Fruit fly (Drosophila melanogaster) whole organism, embryonic: ENCODE data around the gene Osi6.

Source experiments
- ATbp ChIP-seq: fragments of 200-800 bp; sonication (Bioruptor generic); optimal IDR thresholded peaks from 2 replicates; lab custom pipeline; 2017; ENCODE audit warnings: missing biosample characterization, mild to moderate bottlenecking, missing genetic modification characterization, missing genetic modification reagents
- Atf6 ChIP-seq: fragments of 200-800 bp; sonication (Bioruptor generic); IDR thresholded peaks from 2 replicates; pipeline ENCODE4 v1.3.6; 2022; ENCODE audit warnings: missing biosample characterization, missing genetic modification characterization
- B-H2 ChIP-seq: fragments of 200-800 bp; sonication (Bioruptor generic); optimal IDR thresholded peaks from 2 replicates; lab custom pipeline; 2018; ENCODE audit warnings: missing biosample characterization, mild to moderate bottlenecking, missing genetic modification characterization
- CG10321 ChIP-seq: fragments of 200-800 bp; sonication (Bioruptor generic); IDR thresholded peaks from 2 replicates; pipeline ENCODE4 v1.3.6; 2022; ENCODE audit warnings: missing biosample characterization, missing genetic modification characterization
- CG10979 ChIP-seq: fragments of 200-800 bp; sonication (Bioruptor generic); optimal IDR thresholded peaks from 2 replicates; lab custom pipeline; 2018; ENCODE audit warnings: missing biosample characterization, mild to moderate bottlenecking, missing genetic modification characterization, moderate library complexity
- CG14050 ChIP-seq: fragments of 200-800 bp; sonication (Bioruptor generic); IDR thresholded peaks from 3 replicates; pipeline ENCODE4 v1.3.6; 2022; ENCODE audit warnings: missing biosample characterization, missing genetic modification characterization
- CG14965 ChIP-seq: fragments of 200-800 bp; sonication (Bioruptor generic); optimal IDR thresholded peaks from 2 replicates; lab custom pipeline; 2016; ENCODE audit warnings: missing biosample characterization, missing genetic modification characterization, borderline replicate concordance
- CG1529 ChIP-seq: fragments of 200-800 bp; sonication (Bioruptor generic); optimal IDR thresholded peaks from 3 replicates; lab custom pipeline; 2018; ENCODE audit warnings: missing biosample characterization, missing genetic modification characterization
- CG15601 ChIP-seq: fragments of 200-800 bp; sonication (Bioruptor generic); optimal IDR thresholded peaks from 3 replicates; lab custom pipeline; 2019; ENCODE audit warnings: missing biosample characterization, mild to moderate bottlenecking, missing genetic modification characterization, moderate library complexity
- CG18262 ChIP-seq: fragments of 200-800 bp; optimal IDR thresholded peaks from 3 replicates; lab custom pipeline; 2019; ENCODE audit warnings: missing biosample characterization, mild to moderate bottlenecking, missing genetic modification characterization, moderate library complexity
- CG1832 ChIP-seq: fragments of 200-800 bp; sonication (Bioruptor generic); optimal IDR thresholded peaks from 2 replicates; lab custom pipeline; 2017; ENCODE audit warnings: missing biosample characterization, mild to moderate bottlenecking, missing genetic modification characterization, inconsistent platforms
- CG2889 ChIP-seq: fragments of 200-800 bp; sonication (Bioruptor generic); IDR thresholded peaks from 3 replicates; pipeline ENCODE4 v1.3.6; 2022; ENCODE audit warnings: missing biosample characterization, missing genetic modification characterization
- CG32772 ChIP-seq: fragments of 200-800 bp; sonication (Bioruptor generic); IDR thresholded peaks from 2 replicates; pipeline ENCODE4 v1.3.6; 2022; ENCODE audit warnings: missing biosample characterization, missing genetic modification characterization
- CG34376 ChIP-seq: fragments of 200-800 bp; sonication (Bioruptor generic); optimal IDR thresholded peaks from 2 replicates; lab custom pipeline; 2018; ENCODE audit warnings: missing biosample characterization, mild to moderate bottlenecking, missing genetic modification characterization
- CG4282 ChIP-seq: fragments of 200-800 bp; sonication (Bioruptor generic); optimal IDR thresholded peaks from 2 replicates; lab custom pipeline; 2016; ENCODE audit warnings: missing biosample characterization, missing genetic modification characterization
- CG6254 ChIP-seq: fragments of 200-800 bp; sonication (Bioruptor generic); optimal IDR thresholded peaks from 3 replicates; lab custom pipeline; 2017; ENCODE audit warnings: mild to moderate bottlenecking, missing biosample characterization, missing genetic modification reagents, missing genetic modification characterization
- CG6683 ChIP-seq: fragments of 200-800 bp; sonication (Bioruptor generic); optimal IDR thresholded peaks from 2 replicates; lab custom pipeline; 2017; ENCODE audit warnings: missing biosample characterization, mild to moderate bottlenecking, missing genetic modification characterization, missing genetic modification reagents
- CG6689 ChIP-seq: fragments of 200-800 bp; sonication (Bioruptor generic); IDR thresholded peaks from 2 replicates; pipeline ENCODE4 v1.3.6; 2022; ENCODE audit warnings: missing biosample characterization, missing genetic modification characterization
- CG6791 ChIP-seq: fragments of 200-800 bp; sonication (Bioruptor generic); IDR thresholded peaks from 3 replicates; pipeline ENCODE4 v1.3.6; 2022; ENCODE audit warnings: missing biosample characterization, missing genetic modification characterization; ENCODE audit not compliant: partially characterized antibody
- CG6854 ChIP-seq: fragments of 200-800 bp; sonication (Bioruptor generic); optimal IDR thresholded peaks from 3 replicates; lab custom pipeline; 2017; ENCODE audit warnings: missing biosample characterization, mild to moderate bottlenecking, missing genetic modification characterization
- CG7963 ChIP-seq: fragments of 200-800 bp; sonication (Bioruptor generic); IDR thresholded peaks from 3 replicates; pipeline ENCODE4 v1.3.6; 2022; ENCODE audit warnings: missing biosample characterization, missing genetic modification characterization; ENCODE audit not compliant: partially characterized antibody
- CG8924 ChIP-seq: fragments of 200-800 bp; optimal IDR thresholded peaks from 3 replicates; lab custom pipeline; 2019; ENCODE audit warnings: missing biosample characterization, mild to moderate bottlenecking, missing genetic modification characterization, moderate library complexity
- CG8944 ChIP-seq: fragments of 200-800 bp; sonication (Bioruptor generic); optimal IDR thresholded peaks from 3 replicates; lab custom pipeline; 2016; ENCODE audit warnings: missing biosample characterization, missing genetic modification characterization
- CG9609 ChIP-seq: fragments of 200-800 bp; sonication (Bioruptor generic); optimal IDR thresholded peaks from 3 replicates; lab custom pipeline; 2016; ENCODE audit warnings: missing biosample characterization, missing genetic modification characterization
- HLH54F ChIP-seq: fragments of 200-800 bp; sonication (Bioruptor generic); optimal IDR thresholded peaks from 3 replicates; lab custom pipeline; 2016; ENCODE audit warnings: missing biosample characterization, missing genetic modification characterization
- MESR4 ChIP-seq: fragments of 200-800 bp; sonication (Bioruptor generic); optimal IDR thresholded peaks from 2 replicates; lab custom pipeline; 2018; ENCODE audit warnings: missing biosample characterization, mild to moderate bottlenecking, missing genetic modification characterization, moderate library complexity
- NC2α ChIP-seq: fragments of 200-800 bp; sonication (Bioruptor generic); optimal IDR thresholded peaks from 2 replicates; lab custom pipeline; 2016; ENCODE audit warnings: missing biosample characterization, missing genetic modification characterization
- Oli ChIP-seq: fragments of 200-800 bp; sonication (Bioruptor generic); optimal IDR thresholded peaks from 2 replicates; lab custom pipeline; 2018; ENCODE audit warnings: missing biosample characterization, mild to moderate bottlenecking, missing genetic modification characterization, moderate library complexity
- Rfx ChIP-seq: fragments of 200-800 bp; sonication (Bioruptor generic); IDR thresholded peaks from 2 replicates; pipeline ENCODE4 v1.3.6; 2022; ENCODE audit warnings: missing biosample characterization, missing genetic modification characterization
- Rx ChIP-seq: fragments of 200-800 bp; sonication (Bioruptor generic); IDR thresholded peaks from 2 replicates; pipeline ENCODE4 v1.3.6; 2022; ENCODE audit warnings: missing biosample characterization, missing genetic modification characterization
- ara ChIP-seq: fragments of 200-800 bp; sonication (Bioruptor generic); IDR thresholded peaks from 2 replicates; pipeline ENCODE4 v1.3.6; 2022; ENCODE audit warnings: missing biosample characterization, missing genetic modification characterization
- ash1 ChIP-seq: fragments of 200-800 bp; sonication (Bioruptor generic); optimal IDR thresholded peaks from 2 replicates; lab custom pipeline; 2018; ENCODE audit warnings: missing biosample characterization, mild to moderate bottlenecking, missing genetic modification characterization
- caup ChIP-seq: fragments of 200-800 bp; sonication (Bioruptor generic); optimal IDR thresholded peaks from 3 replicates; lab custom pipeline; 2017; ENCODE audit warnings: missing biosample characterization, mild to moderate bottlenecking, missing genetic modification characterization, moderate library complexity; ENCODE audit not compliant: severe bottlenecking
- chn ChIP-seq: fragments of 200-800 bp; sonication (Bioruptor generic); optimal IDR thresholded peaks from 2 replicates; lab custom pipeline; 2016; ENCODE audit warnings: missing biosample characterization, missing genetic modification characterization
- dysf ChIP-seq: fragments of 200-800 bp; sonication (Bioruptor generic); IDR thresholded peaks from 3 replicates; pipeline ENCODE4 v1.3.6; 2022; ENCODE audit warnings: missing biosample characterization, missing genetic modification characterization
- esg ChIP-seq: fragments of 200-800 bp; sonication (Bioruptor generic); conservative IDR thresholded peaks from 2 replicates; pipeline ENCODE4 v1.3.6; 2022; ENCODE audit warnings: missing biosample characterization, missing genetic modification characterization
- gfzf ChIP-seq: fragments of 200-800 bp; sonication (Bioruptor generic); optimal IDR thresholded peaks from 2 replicates; lab custom pipeline; 2016; ENCODE audit warnings: missing biosample characterization, mild to moderate bottlenecking, missing genetic modification characterization, moderate library complexity
- ham ChIP-seq: fragments of 200-800 bp; sonication (Bioruptor generic); IDR thresholded peaks from 2 replicates; pipeline ENCODE4 v1.3.6; 2022; ENCODE audit warnings: missing biosample characterization, missing genetic modification characterization
- knrl ChIP-seq: fragments of 200-800 bp; sonication (Bioruptor generic); IDR thresholded peaks from 3 replicates; pipeline ENCODE4 v1.3.6; 2022; ENCODE audit warnings: missing biosample characterization, missing genetic modification characterization; ENCODE audit not compliant: partially characterized antibody
- lilli ChIP-seq: fragments of 200-800 bp; sonication (Bioruptor generic); optimal IDR thresholded peaks from 3 replicates; lab custom pipeline; 2016; ENCODE audit warnings: missing biosample characterization, missing genetic modification characterization
- luna ChIP-seq: fragments of 200-800 bp; sonication (Bioruptor generic); optimal IDR thresholded peaks from 2 replicates; lab custom pipeline; 2016; ENCODE audit warnings: missing biosample characterization, missing genetic modification characterization
- mld ChIP-seq: fragments of 200-800 bp; sonication (Bioruptor generic); IDR thresholded peaks from 3 replicates; pipeline ENCODE4 v1.3.6; 2022; ENCODE audit warnings: missing biosample characterization, missing genetic modification characterization; ENCODE audit not compliant: partially characterized antibody
- nau ChIP-seq: fragments of 200-800 bp; sonication (Bioruptor generic); optimal IDR thresholded peaks from 3 replicates; lab custom pipeline; 2017; ENCODE audit warnings: missing biosample characterization, mild to moderate bottlenecking, missing genetic modification characterization, missing genetic modification reagents
- onecut ChIP-seq: fragments of 200-800 bp; sonication (Bioruptor generic); IDR thresholded peaks from 2 replicates; pipeline ENCODE4 v1.3.6; 2022; ENCODE audit warnings: missing biosample characterization, missing genetic modification characterization
- peb ChIP-seq: fragments of 200-800 bp; sonication (Bioruptor generic); IDR thresholded peaks from 2 replicates; pipeline ENCODE4 v1.3.6; 2022; ENCODE audit warnings: missing biosample characterization, missing genetic modification characterization
- ro ChIP-seq: fragments of 200-800 bp; sonication (Bioruptor generic); IDR thresholded peaks from 2 replicates; pipeline ENCODE4 v1.3.6; 2022; ENCODE audit warnings: missing biosample characterization, missing genetic modification characterization
- sug ChIP-seq: fragments of 200-800 bp; optimal IDR thresholded peaks from 2 replicates; lab custom pipeline; 2019; ENCODE audit warnings: missing biosample characterization, mild to moderate bottlenecking, missing genetic modification characterization, moderate library complexity
- unpg ChIP-seq: fragments of 200-800 bp; sonication (Bioruptor generic); optimal IDR thresholded peaks from 3 replicates; lab custom pipeline; 2018; ENCODE audit warnings: missing biosample characterization, mild to moderate bottlenecking, missing genetic modification characterization, moderate library complexity
- usp ChIP-seq: fragments of >200 bp; optimal IDR thresholded peaks from 2 replicates; lab custom pipeline; 2017; ENCODE audit warnings: missing biosample characterization, missing genetic modification characterization
- zen ChIP-seq: fragments of 200-800 bp; sonication (Bioruptor generic); optimal IDR thresholded peaks from 3 replicates; lab custom pipeline; 2018; ENCODE audit warnings: missing biosample characterization, mild to moderate bottlenecking, missing genetic modification characterization, moderate library complexity

Osi6 gene

dm6 chr3R:6229055-6229841 is 5.3 kb upstream of the Osi6 start (continued):
- TF ChIP-seq usp: no peak
- no peak for TF ChIP-seq Rfx (GFP tag; lab: Robert Waterston, UW)
- no peak for TF ChIP-seq Rx (GFP tag; lab: Robert Waterston, UW)
- TF ChIP-seq gfzf: no peak
- no peak for TF ChIP-seq peb (GFP tag; lab: Robert Waterston, UW)
- no peak for TF ChIP-seq ara
- TF ChIP-seq mld: no peak
- TF ChIP-seq dysf: no peak
- TF ChIP-seq Oli (tag; lab: Kevin White, UChicago): peak; percentile 38
- TF ChIP-seq CG34376: no peak
- TF ChIP-seq CG6854: no peak
- TF ChIP-seq caup (GFP tag; lab: Kevin White, UChicago): no peak
- TF ChIP-seq CG14965 (GFP tag; lab: Kevin White, UChicago): no peak
- no peak for TF ChIP-seq chn (GFP tag; lab: Kevin White, UChicago)
- TF ChIP-seq zen: no peak
- no peak for TF ChIP-seq HLH54F (GFP tag; lab: Kevin White, UChicago)
- peak; percentile 37 for TF ChIP-seq CG1529 (GFP tag; lab: Kevin White, UChicago)
- peak; percentile 42 for TF ChIP-seq CG18262
- TF ChIP-seq ash1 (GFP tag; lab: Kevin White, UChicago): no peak
- TF ChIP-seq knrl (GFP tag; lab: Robert Waterston, UW): no peak
- no peak for TF ChIP-seq ham (GFP tag; lab: Robert Waterston, UW)
- no peak for TF ChIP-seq CG8944
- TF ChIP-seq nau: no peak
- TF ChIP-seq CG7963 (GFP tag; lab: Robert Waterston, UW): no peak
- TF ChIP-seq esg: no peak
- TF ChIP-seq CG6689: no peak
- TF ChIP-seq NC2α (GFP tag; lab: Kevin White, UChicago): no peak
- no peak for TF ChIP-seq CG4282
- no peak for TF ChIP-seq CG6791 (GFP tag; lab: Robert Waterston, UW)
- TF ChIP-seq CG6683: no peak
- no peak for TF ChIP-seq CG14050 (GFP tag; lab: Robert Waterston, UW)
- no peak for TF ChIP-seq ro
- peak; percentile 62 for TF ChIP-seq CG15601 (tag; lab: Kevin White, UChicago)
- TF ChIP-seq CG6254: peak; percentile 14
- no peak for TF ChIP-seq onecut
- no peak for TF ChIP-seq MESR4
- peak; percentile 52 for TF ChIP-seq ATbp (GFP tag; lab: Kevin White, UChicago)
- TF ChIP-seq CG10979 (tag; lab: Kevin White, UChicago): peak; percentile 65
- no peak for TF ChIP-seq CG9609 (GFP tag; lab: Kevin White, UChicago)
- TF ChIP-seq lilli: no peak
- no peak for TF ChIP-seq CG2889
- TF ChIP-seq Atf6 (GFP tag; lab: Robert Waterston, UW): no peak
- no peak for TF ChIP-seq B-H2 (GFP tag; lab: Kevin White, UChicago)
- no peak for TF ChIP-seq sug (tag; lab: Kevin White, UChicago)
- no peak for TF ChIP-seq luna (GFP tag; lab: Kevin White, UChicago)
- no peak for TF ChIP-seq CG32772 (GFP tag; lab: Robert Waterston, UW)
- TF ChIP-seq CG8924 (tag; lab: Kevin White, UChicago): peak; percentile 15
- no peak for TF ChIP-seq CG10321 (GFP tag; lab: Robert Waterston, UW)
- TF ChIP-seq unpg (GFP tag; lab: Kevin White, UChicago): peak; percentile 14
- no peak for TF ChIP-seq CG1832 (GFP tag; lab: Kevin White, UChicago)
